Worm (Caenorhabditis elegans) whole organism, L1 larva: ENCODE measurements around the gene col-10.

Source experiments
- aly-2 ChIP-seq: fragments of 150-350 bp; optimal IDR thresholded peaks from 2 replicates; lab custom pipeline; 2014; ENCODE audit warnings: missing biosample characterization, missing genetic modification characterization
- egl-13 ChIP-seq: sonication (generic microtip); optimal IDR thresholded peaks from 2 replicates; lab custom pipeline; 2016; ENCODE audit warnings: missing genotype, missing genetic modification reagents, missing genetic modification characterization, missing compliant biosample characterization
- hlh-4 ChIP-seq: sonication (generic microtip); optimal IDR thresholded peaks from 2 replicates; lab custom pipeline; 2016; ENCODE audit warnings: mild to moderate bottlenecking, missing genetic modification characterization, missing compliant biosample characterization
- nhr-11 ChIP-seq: fragments of 150-350 bp; optimal IDR thresholded peaks from 2 replicates; lab custom pipeline; 2014; ENCODE audit warnings: missing biosample characterization, missing genetic modification characterization
- snpc-4 ChIP-seq: fragments of 150-350 bp; optimal IDR thresholded peaks from 2 replicates; lab custom pipeline; 2014; ENCODE audit warnings: missing biosample characterization, missing genetic modification characterization

- TF ChIP-seq egl-13, result no peak
- no peak for TF ChIP-seq nhr-11 (tag; lab: Kevin White, UChicago)
- TF ChIP-seq aly-2 (tag; lab: Kevin White, UChicago), result no peak
- no peak for TF ChIP-seq hlh-4 (tag; lab: Kevin White, UChicago)
- TF ChIP-seq snpc-4 (tag; lab: Kevin White, UChicago), result peak; percentile 63
Observed at ce11 chrV:9212499-9212898, 47.4 kb upstream of the col-10 start.
